Fruit fly (Drosophila melanogaster) whole organism, embryonic: ENCODE data around the gene Cad96Cb.

Experiments used
- Asciz ChIP-seq: fragments of 200-800 bp; sonication (Bioruptor generic); optimal IDR thresholded peaks from 2 replicates; lab custom pipeline; 2017; ENCODE audit warnings: missing biosample characterization, mild to moderate bottlenecking, missing genetic modification characterization, missing genetic modification reagents
- Atf6 ChIP-seq: fragments of 200-800 bp; sonication (Bioruptor generic); IDR thresholded peaks from 2 replicates; pipeline ENCODE4 v1.3.6; 2022; ENCODE audit warnings: missing biosample characterization, missing genetic modification characterization
- CG1024 ChIP-seq: fragments of 200-800 bp; sonication (Bioruptor generic); IDR thresholded peaks from 2 replicates; pipeline ENCODE4 v1.3.6; 2022; ENCODE audit warnings: missing biosample characterization, missing genetic modification characterization
- CG10321 ChIP-seq: fragments of 200-800 bp; sonication (Bioruptor generic); IDR thresholded peaks from 2 replicates; pipeline ENCODE4 v1.3.6; 2022; ENCODE audit warnings: missing biosample characterization, missing genetic modification characterization
- CG10543 ChIP-seq: fragments of 200-800 bp; sonication (Bioruptor generic); optimal IDR thresholded peaks from 3 replicates; lab custom pipeline; 2017; ENCODE audit warnings: missing biosample characterization, mild to moderate bottlenecking, missing genetic modification characterization, moderate library complexity
- CG10979 ChIP-seq: fragments of 200-800 bp; sonication (Bioruptor generic); optimal IDR thresholded peaks from 2 replicates; lab custom pipeline; 2018; ENCODE audit warnings: missing biosample characterization, mild to moderate bottlenecking, missing genetic modification characterization, moderate library complexity
- CG11723 ChIP-seq: fragments of 200-800 bp; sonication (Bioruptor generic); optimal IDR thresholded peaks from 2 replicates; lab custom pipeline; 2017; ENCODE audit warnings: missing biosample characterization, mild to moderate bottlenecking, missing genetic modification characterization
- CG13424 ChIP-seq: fragments of 200-800 bp; sonication (Bioruptor generic); optimal IDR thresholded peaks from 2 replicates; lab custom pipeline; 2019; ENCODE audit warnings: missing biosample characterization, mild to moderate bottlenecking, missing genetic modification characterization, moderate library complexity
- CG1529 ChIP-seq: fragments of 200-800 bp; sonication (Bioruptor generic); optimal IDR thresholded peaks from 3 replicates; lab custom pipeline; 2018; ENCODE audit warnings: missing biosample characterization, missing genetic modification characterization
- CG1792 ChIP-seq: fragments of 200-800 bp; sonication (Bioruptor generic); optimal IDR thresholded peaks from 2 replicates; lab custom pipeline; 2016; ENCODE audit warnings: missing biosample characterization, missing genetic modification characterization
- CG18262 ChIP-seq: fragments of 200-800 bp; optimal IDR thresholded peaks from 3 replicates; lab custom pipeline; 2019; ENCODE audit warnings: missing biosample characterization, mild to moderate bottlenecking, missing genetic modification characterization, moderate library complexity
- CG3065 ChIP-seq: fragments of 200-800 bp; sonication (Bioruptor generic); optimal IDR thresholded peaks from 2 replicates; lab custom pipeline; 2016; ENCODE audit warnings: missing biosample characterization, missing genetic modification characterization
- CG3163 ChIP-seq: fragments of 200-800 bp; sonication (Bioruptor generic); optimal IDR thresholded peaks from 3 replicates; lab custom pipeline; 2016; ENCODE audit warnings: missing biosample characterization, missing genetic modification characterization
- CG32772 ChIP-seq: fragments of 200-800 bp; sonication (Bioruptor generic); IDR thresholded peaks from 2 replicates; pipeline ENCODE4 v1.3.6; 2022; ENCODE audit warnings: missing biosample characterization, missing genetic modification characterization
- CG4617 ChIP-seq: fragments of 200-800 bp; sonication (Bioruptor generic); optimal IDR thresholded peaks from 3 replicates; lab custom pipeline; 2016; ENCODE audit warnings: missing biosample characterization, missing genetic modification characterization, borderline replicate concordance
- CG4730 ChIP-seq: fragments of 200-800 bp; sonication (Bioruptor generic); IDR thresholded peaks from 2 replicates; pipeline ENCODE4 v1.3.6; 2022; ENCODE audit warnings: missing biosample characterization, missing genetic modification characterization
- CG5953 ChIP-seq: fragments of 200-800 bp; sonication (Bioruptor generic); IDR thresholded peaks from 2 replicates; pipeline ENCODE4 v1.3.6; 2022; ENCODE audit warnings: missing biosample characterization, missing genetic modification characterization
- CG6683 ChIP-seq: fragments of 200-800 bp; sonication (Bioruptor generic); optimal IDR thresholded peaks from 2 replicates; lab custom pipeline; 2017; ENCODE audit warnings: missing biosample characterization, mild to moderate bottlenecking, missing genetic modification characterization, missing genetic modification reagents
- CG6854 ChIP-seq: fragments of 200-800 bp; sonication (Bioruptor generic); optimal IDR thresholded peaks from 3 replicates; lab custom pipeline; 2017; ENCODE audit warnings: missing biosample characterization, mild to moderate bottlenecking, missing genetic modification characterization
- CG7271 ChIP-seq: fragments of 200-800 bp; sonication (Bioruptor generic); optimal IDR thresholded peaks from 2 replicates; lab custom pipeline; 2018; ENCODE audit warnings: missing biosample characterization, mild to moderate bottlenecking, missing genetic modification characterization, moderate library complexity
- CG7928 ChIP-seq: fragments of 200-800 bp; sonication (Bioruptor generic); optimal IDR thresholded peaks from 2 replicates; lab custom pipeline; 2017; ENCODE audit warnings: missing biosample characterization, mild to moderate bottlenecking, missing genetic modification characterization
- CG7963 ChIP-seq: fragments of 200-800 bp; sonication (Bioruptor generic); IDR thresholded peaks from 3 replicates; pipeline ENCODE4 v1.3.6; 2022; ENCODE audit warnings: missing biosample characterization, missing genetic modification characterization; ENCODE audit not compliant: partially characterized antibody
- CG9215 ChIP-seq: fragments of 200-800 bp; sonication (Bioruptor generic); IDR thresholded peaks from 2 replicates; pipeline ENCODE4 v1.3.6; 2022; ENCODE audit warnings: missing biosample characterization, missing genetic modification characterization
- CG9876 ChIP-seq: fragments of 200-800 bp; sonication (Bioruptor generic); optimal IDR thresholded peaks from 2 replicates; lab custom pipeline; 2016; ENCODE audit warnings: missing biosample characterization, missing genetic modification characterization
- CHES-1-like ChIP-seq: fragments of 200-800 bp; sonication (Bioruptor generic); optimal IDR thresholded peaks from 2 replicates; lab custom pipeline; 2016; ENCODE audit warnings: missing biosample characterization, missing genetic modification characterization
- Dll ChIP-seq: fragments of 200-800 bp; sonication (Bioruptor generic); IDR thresholded peaks from 4 replicates; pipeline ENCODE4 v1.3.6; 2022; ENCODE audit warnings: missing biosample characterization, missing genetic modification characterization; ENCODE audit not compliant: partially characterized antibody
- Fer3 ChIP-seq: fragments of 200-800 bp; sonication (Bioruptor generic); optimal IDR thresholded peaks from 2 replicates; lab custom pipeline; 2018; ENCODE audit warnings: missing biosample characterization, mild to moderate bottlenecking, missing genetic modification characterization, moderate library complexity
- H15 ChIP-seq: fragments of 200-800 bp; sonication (Bioruptor generic); IDR thresholded peaks from 3 replicates; pipeline ENCODE4 v1.3.6; 2022; ENCODE audit warnings: missing biosample characterization, missing genetic modification characterization
- HLH3B ChIP-seq: fragments of 200-800 bp; sonication (Bioruptor generic); IDR thresholded peaks from 2 replicates; pipeline ENCODE4 v1.3.6; 2022; ENCODE audit warnings: missing biosample characterization, missing genetic modification characterization
- HLH4C ChIP-seq: fragments of 200-800 bp; sonication (Bioruptor generic); IDR thresholded peaks from 3 replicates; pipeline ENCODE4 v1.3.6; 2022; ENCODE audit warnings: missing biosample characterization, missing genetic modification characterization; ENCODE audit not compliant: partially characterized antibody
- MTF-1 ChIP-seq: fragments of 200-800 bp; sonication (Bioruptor generic); optimal IDR thresholded peaks from 2 replicates; lab custom pipeline; 2018; ENCODE audit warnings: missing biosample characterization, mild to moderate bottlenecking, missing genetic modification characterization, borderline replicate concordance
- Max ChIP-seq: fragments of 200-800 bp; sonication (Bioruptor generic); optimal IDR thresholded peaks from 2 replicates; lab custom pipeline; 2016; ENCODE audit warnings: missing biosample characterization, mild to moderate bottlenecking, missing genetic modification characterization
- NfI ChIP-seq: fragments of 200-800 bp; sonication (Bioruptor generic); optimal IDR thresholded peaks from 3 replicates; lab custom pipeline; 2018; ENCODE audit warnings: missing biosample characterization, mild to moderate bottlenecking, missing genetic modification characterization, moderate library complexity
- Opbp ChIP-seq: fragments of 200-800 bp; sonication (Bioruptor generic); IDR thresholded peaks from 3 replicates; pipeline ENCODE4 v1.3.6; 2022; ENCODE audit warnings: missing biosample characterization, missing genetic modification characterization; ENCODE audit not compliant: partially characterized antibody
- Rx ChIP-seq: fragments of 200-800 bp; sonication (Bioruptor generic); IDR thresholded peaks from 2 replicates; pipeline ENCODE4 v1.3.6; 2022; ENCODE audit warnings: missing biosample characterization, missing genetic modification characterization
- Xbp1 ChIP-seq: fragments of 200-800 bp; sonication (Bioruptor generic); optimal IDR thresholded peaks from 3 replicates; lab custom pipeline; 2016; ENCODE audit warnings: missing biosample characterization, mild to moderate bottlenecking, missing genetic modification characterization
- ap ChIP-seq: fragments of 200-800 bp; sonication (Bioruptor generic); IDR thresholded peaks from 2 replicates; pipeline ENCODE4 v1.3.6; 2022; ENCODE audit warnings: missing biosample characterization, missing genetic modification characterization
- bab2 ChIP-seq: fragments of 200-800 bp; sonication (Bioruptor generic); optimal IDR thresholded peaks from 2 replicates; lab custom pipeline; 2016; ENCODE audit warnings: missing biosample characterization, missing genetic modification characterization
- corto ChIP-seq: fragments of 200-800 bp; sonication (Bioruptor generic); optimal IDR thresholded peaks from 2 replicates; lab custom pipeline; 2016; ENCODE audit warnings: missing biosample characterization, mild to moderate bottlenecking, missing genetic modification characterization, moderate library complexity
- emc ChIP-seq: fragments of 200-800 bp; sonication (Bioruptor generic); optimal IDR thresholded peaks from 2 replicates; lab custom pipeline; 2016; ENCODE audit warnings: missing biosample characterization, missing genetic modification characterization
- ems ChIP-seq: fragments of 200-800 bp; sonication (Bioruptor generic); optimal IDR thresholded peaks from 3 replicates; lab custom pipeline; 2016; ENCODE audit warnings: missing biosample characterization, missing genetic modification characterization
- gro ChIP-seq: fragments of 200-800 bp; sonication (Bioruptor generic); optimal IDR thresholded peaks from 2 replicates; lab custom pipeline; 2016; ENCODE audit warnings: missing biosample characterization, missing genetic modification characterization
- inv ChIP-seq: fragments of 200-800 bp; sonication (Bioruptor generic); IDR thresholded peaks from 2 replicates; pipeline ENCODE4 v1.3.6; 2022; ENCODE audit warnings: missing biosample characterization, missing genetic modification characterization; ENCODE audit not compliant: partially characterized antibody
- ken ChIP-seq: fragments of 200-800 bp; sonication (Bioruptor generic); IDR thresholded peaks from 3 replicates; pipeline ENCODE4 v1.3.6; 2022; ENCODE audit warnings: missing biosample characterization, missing genetic modification characterization
- pan ChIP-seq, 4 experiments: fragments of >200 bp in 3 of 4; fragments of 200-800 bp in 1 of 4; sonication (Bioruptor generic) in 1 of 4; optimal IDR thresholded peaks in 3 of 4; IDR thresholded peaks in 1 of 4; 2 replicates each; pipeline versions ENCODE4 v1.3.6 to Lab custom; 2017 to 2022; ENCODE audit warnings: missing biosample characterization in 2 of 4, missing genetic modification characterization in 2 of 4, mixed read lengths in 1 of 4
- pfk ChIP-seq: fragments of 200-800 bp; sonication (Bioruptor generic); optimal IDR thresholded peaks from 2 replicates; lab custom pipeline; 2018; ENCODE audit warnings: missing biosample characterization, mild to moderate bottlenecking, missing genetic modification characterization, moderate library complexity
- sd ChIP-seq: fragments of 200-800 bp; sonication (Bioruptor generic); optimal IDR thresholded peaks from 3 replicates; lab custom pipeline; 2018; ENCODE audit warnings: missing biosample characterization, mild to moderate bottlenecking, missing genetic modification characterization, moderate library complexity
- seq ChIP-seq: fragments of 200-800 bp; sonication (Bioruptor generic); IDR thresholded peaks from 2 replicates; pipeline ENCODE4 v1.3.6; 2022; ENCODE audit warnings: missing biosample characterization, missing genetic modification characterization
- usp ChIP-seq: fragments of >200 bp; optimal IDR thresholded peaks from 2 replicates; lab custom pipeline; 2017; ENCODE audit warnings: missing biosample characterization, missing genetic modification characterization
- yki ChIP-seq: fragments of >200 bp; optimal IDR thresholded peaks from 3 replicates; lab custom pipeline; 2018

The Cad96Cb gene

dm6 chr3R:25178521-25178920, 53.6 kb downstream of the Cad96Cb start (continued):
- TF ChIP-seq CG10543 (GFP tag; lab: Kevin White, UChicago) (no peak), CG1792 (GFP tag; lab: Kevin White, UChicago) (no peak), ap (peak; percentile 73), CG10321 (GFP tag; lab: Robert Waterston, UW) (no peak), CG9876 (GFP tag; lab: Kevin White, UChicago) (no peak), CG7928 (GFP tag; lab: Kevin White, UChicago) (no peak), Atf6 (GFP tag; lab: Robert Waterston, UW) (peak; percentile 46; the same call in 1 of the 2 replicates), Opbp (no peak), corto (GFP tag; lab: Kevin White, UChicago) (peak; percentile 14), Asciz (GFP tag; lab: Kevin White, UChicago) (peak; percentile 31), CG32772 (peak; percentile 75), CG9215 (GFP tag; lab: Robert Waterston, UW) (peak; percentile 45; the same call in 1 of the 2 replicates), yki (lab: Kevin White, UChicago) (no peak), CG4617 (GFP tag; lab: Kevin White, UChicago) (peak; percentile 37), CG11723 (GFP tag; lab: Kevin White, UChicago) (peak; percentile 15), Xbp1 (GFP tag; lab: Kevin White, UChicago) (peak; percentile 83), MTF-1 (GFP tag; lab: Kevin White, UChicago) (peak; percentile 5), Rx (no peak), Dll (GFP tag; lab: Robert Waterston, UW) (no peak), HLH3B (GFP tag; lab: Robert Waterston, UW) (peak; percentile 48; the same call in 1 of the 2 replicates), CHES-1-like (no peak), ems (GFP tag; lab: Kevin White, UChicago) (no peak), CG6683 (GFP tag; lab: Kevin White, UChicago) (no peak), CG3163 (GFP tag; lab: Kevin White, UChicago) (no peak), CG5953 (GFP tag; lab: Robert Waterston, UW) (0 out of 2 replicates have a peak, but pooled peaks have one; percentile 59), CG1024 (GFP tag; lab: Robert Waterston, UW) (peak; percentile 55), HLH4C (GFP tag; lab: Robert Waterston, UW) (no peak), CG10979 (tag; lab: Kevin White, UChicago) (peak; percentile 49), Max (GFP tag; lab: Kevin White, UChicago) (peak; percentile 28), CG7963 (GFP tag; lab: Robert Waterston, UW) (no peak), H15 (GFP tag; lab: Robert Waterston, UW) (peak; percentile 61; the same call in 1 of the 3 replicates), CG6854 (GFP tag; lab: Kevin White, UChicago) (no peak), pan (optimal IDR thresholded peaks at IDR 0.05; lab: Kevin White, UChicago) (no peak), pan (GFP tag; optimal IDR thresholded peaks at IDR 0.05 in 1 of 2, IDR thresholded peaks at IDR 0.05 in 1 of 2) (peak in 1 of 2 experiments; percentile 65), Fer3 (tag; lab: Kevin White, UChicago) (no peak), CG3065 (GFP tag; lab: Kevin White, UChicago) (peak; percentile 46), inv (no peak), CG18262 (tag; lab: Kevin White, UChicago) (peak; percentile 80), gro (GFP tag; lab: Kevin White, UChicago) (no peak), seq (0 out of 2 replicates have a peak, but pooled peaks have one; percentile 16), CG4730 (GFP tag; lab: Robert Waterston, UW) (peak; percentile 57), emc (GFP tag; lab: Kevin White, UChicago) (no peak), usp (GFP tag; lab: Kevin White, UChicago) (no peak), pfk (GFP tag; lab: Kevin White, UChicago) (no peak), sd (tag; lab: Kevin White, UChicago) (no peak), bab2 (GFP tag; lab: Kevin White, UChicago) (no peak), CG13424 (tag; lab: Kevin White, UChicago) (peak; percentile 68), CG1529 (GFP tag; lab: Kevin White, UChicago) (peak; percentile 63), CG7271 (peak; percentile 51), ken (GFP tag; lab: Robert Waterston, UW) (peak; percentile 37; the same call in 1 of the 3 replicates), NfI (GFP tag; lab: Kevin White, UChicago) (peak; percentile 34)
